Worm (Caenorhabditis elegans) whole organism, L3 larva: ENCODE measurements around the gene gcy-19.

ENCODE experiments used
- ZK546.5 ChIP-seq: sonication (generic microtip); optimal IDR thresholded peaks from 2 replicates; lab custom pipeline; 2017; ENCODE audit warnings: missing biosample characterization, missing genetic modification characterization
- egl-27 ChIP-seq: sonication (generic microtip); optimal IDR thresholded peaks from 4 replicates; lab custom pipeline; 2017; ENCODE audit warnings: missing biosample characterization, missing genetic modification reagents, missing genetic modification characterization
- elt-1 ChIP-seq: fragments of 150-350 bp; optimal IDR thresholded peaks from 2 replicates; lab custom pipeline; 2014; ENCODE audit warnings: missing biosample characterization, missing genetic modification characterization
- elt-3 ChIP-seq, 3 experiments: fragments of 150-350 bp in 1 of 3; sonication (generic microtip) in 2 of 3; optimal IDR thresholded peaks; 2 replicates in 2 of 3; 4 replicates in 1 of 3; lab custom pipeline; 2014 to 2017; ENCODE audit warnings: missing biosample characterization in 3 of 3, missing genetic modification characterization in 3 of 3
- nhr-12 ChIP-seq: fragments of 150-350 bp; optimal IDR thresholded peaks from 2 replicates; lab custom pipeline; 2014; ENCODE audit warnings: missing biosample characterization, missing genetic modification characterization
- nhr-237 ChIP-seq: fragments of 150-350 bp; optimal IDR thresholded peaks from 2 replicates; lab custom pipeline; 2014; ENCODE audit warnings: missing biosample characterization, missing genetic modification characterization
- nhr-67 ChIP-seq: fragments of 150-350 bp; optimal IDR thresholded peaks from 2 replicates; lab custom pipeline; 2014; ENCODE audit warnings: missing biosample characterization, missing genetic modification characterization
- pha-4 ChIP-seq: fragments of 150-350 bp; optimal IDR thresholded peaks from 2 replicates; lab custom pipeline; 2014; ENCODE audit warnings: missing biosample characterization, missing genetic modification reagents, missing genetic modification characterization
- sea-2 ChIP-seq: fragments of 150-350 bp; sonication (generic microtip); optimal IDR thresholded peaks from 4 replicates; lab custom pipeline; 2014; ENCODE audit warnings: missing biosample characterization, missing genetic modification reagents, missing genetic modification characterization
- unc-62 ChIP-seq: fragments of 150-350 bp; sonication (generic microtip); optimal IDR thresholded peaks from 4 replicates; lab custom pipeline; 2014; ENCODE audit warnings: missing biosample characterization, missing genetic modification reagents, missing genetic modification characterization

- TF ChIP-seq nhr-237 (tag; lab: Kevin White, UChicago) (no peak), unc-62 (GFP tag; lab: Kevin White, UChicago) (no peak), pha-4 (no peak), ZK546.5 (tag; lab: Kevin White, UChicago) (no peak), egl-27 (tag; lab: Kevin White, UChicago) (no peak), elt-3 (tag; optimal IDR thresholded peaks at IDR 0.05; lab: Kevin White, UChicago) (no peak), nhr-12 (tag; lab: Kevin White, UChicago) (no peak), elt-1 (tag; lab: Kevin White, UChicago) (no peak), nhr-67 (tag; lab: Kevin White, UChicago) (no peak), sea-2 (no peak)
Observed at ce11 chrII:3245836-3246235, 13.3 kb downstream of the gcy-19 start, which contains the start of gene C17F4.7.
